Worm (Caenorhabditis elegans): ENCODE results near the gene srj-53.

Gene srj-53

ce11 chrV:676090-676489 lies 18.4 kb downstream of the srj-53 start:
- TF ChIP-seq unc-62 (GFP tag; optimal IDR thresholded peaks at IDR 0.05), result no peak

DNA sequence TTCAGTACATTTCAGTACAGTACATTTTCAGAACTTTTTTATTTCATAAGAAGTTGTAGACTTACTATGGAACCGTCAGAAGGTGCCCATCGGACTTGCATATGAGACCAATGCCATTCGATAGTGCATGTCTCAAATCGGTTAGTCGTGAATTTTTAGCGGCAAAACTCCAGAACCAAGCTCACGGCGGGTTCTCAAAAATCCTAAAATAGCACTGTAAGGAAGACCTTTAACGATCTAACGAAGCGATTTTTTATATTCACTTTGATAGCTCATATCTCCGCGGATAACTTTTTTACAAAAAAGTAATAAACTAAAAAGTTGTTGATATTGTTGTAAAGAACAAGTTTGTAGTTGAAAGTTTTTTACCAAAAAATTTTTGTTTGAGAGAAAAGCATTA lies 20.3 kb downstream of the srj-53 start, which contains the start of gene sru-25:
Gene sru-25, minus strand, starts transcription at position 101 of the 400 bp plus-strand sequence.
- TF ChIP-seq unc-62 (GFP tag; optimal IDR thresholded peaks at IDR 0.05), result no peak

ce11 chrV:671342-671741 lies 23.2 kb downstream of the srj-53 start, which contains the start of gene sru-24:
sru-24 (minus strand) TSS chrV:671442.
- TF ChIP-seq unc-62 (GFP tag; optimal IDR thresholded peaks at IDR 0.05), result no peak

DNA sequence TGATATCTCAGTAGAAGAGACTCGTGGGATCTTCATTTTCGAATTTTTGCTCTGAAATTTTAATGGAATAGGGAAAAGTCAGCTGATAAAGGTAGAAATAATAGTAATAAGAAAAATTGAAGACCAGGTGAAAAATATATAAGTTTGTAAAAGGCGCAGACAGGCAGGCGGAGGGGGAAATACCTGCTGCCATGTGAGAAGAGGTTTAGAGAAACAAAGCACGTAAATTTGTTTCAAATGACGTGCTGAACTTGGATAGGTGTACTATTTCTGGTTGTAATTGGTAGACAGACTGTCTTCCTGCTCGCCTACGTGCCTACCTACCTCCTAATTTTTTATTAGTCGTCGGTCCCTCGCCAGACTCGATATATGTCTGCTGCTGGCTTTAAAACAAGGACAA lies 27.1 kb downstream of the srj-53 start, which contains the start of gene nhr-180:
Gene nhr-180, minus strand, starts transcription at position 52 of the 400 bp plus-strand sequence.
- TF ChIP-seq unc-62 (GFP tag; optimal IDR thresholded peaks at IDR 0.05), result no peak

DNA sequence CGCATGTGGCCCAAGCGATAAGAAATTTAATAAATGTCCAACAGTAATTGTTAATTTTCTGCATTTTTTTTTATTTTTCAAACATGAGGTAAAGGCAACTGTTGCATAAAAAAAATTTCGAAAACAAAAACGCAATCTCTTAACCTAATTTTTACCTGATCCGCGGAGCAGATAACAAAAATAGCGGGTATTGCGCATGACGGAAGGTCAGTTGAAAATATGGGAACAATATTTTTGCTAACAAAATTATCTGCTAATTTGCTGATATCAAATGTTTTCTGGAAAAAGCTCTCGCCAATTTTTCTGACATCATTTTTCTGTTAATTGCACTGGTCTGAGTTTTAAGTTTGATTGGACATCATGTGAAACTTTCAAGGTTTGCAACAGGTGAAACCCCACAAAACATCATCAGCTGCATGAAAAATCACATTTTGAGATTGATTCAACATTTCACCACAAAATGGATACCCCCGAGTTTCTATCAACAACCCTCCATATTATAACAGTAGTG lies 30.1 kb downstream of the srj-53 start, which contains the start of the genes F31F4.11 and srh-266:
Gene F31F4.11, minus strand, starts transcription at position 101 of the 511 bp plus-strand sequence.
Gene srh-266, plus strand, starts transcription at position 461 of the 511 bp plus-strand sequence.
- no peak for TF ChIP-seq unc-62 (GFP tag; optimal IDR thresholded peaks at IDR 0.05)

- TF ChIP-seq unc-62 (GFP tag; optimal IDR thresholded peaks at IDR 0.05), result no peak
Measured at ce11 chrV:660210-660609, 34.3 kb downstream of the srj-53 start, which contains the start of gene F31F4.17. F31F4.17 (minus strand) TSS chrV:660310.

DNA sequence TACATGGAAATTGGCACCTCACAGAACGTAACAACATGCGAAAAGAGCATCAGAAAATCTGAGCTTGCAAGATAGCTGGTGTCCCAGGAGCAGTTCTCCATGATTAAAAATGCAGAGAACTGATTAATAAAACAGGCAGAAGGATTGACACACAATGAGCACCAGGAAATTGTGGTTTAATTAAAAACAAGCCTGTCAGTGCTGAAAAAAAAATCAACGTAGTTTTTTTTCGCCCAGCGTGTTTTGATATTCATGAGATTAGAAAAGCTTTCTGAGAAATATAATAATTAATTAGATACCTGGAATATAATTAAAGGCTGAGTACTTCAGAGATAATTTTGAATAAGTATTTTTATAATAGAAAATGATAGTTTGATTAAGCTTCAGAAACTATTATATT lies 36.8 kb downstream of the srj-53 start, which contains the start of gene srh-246:
Gene srh-246, minus strand, starts transcription at position 101 of the 400 bp plus-strand sequence.
- no peak for TF ChIP-seq unc-62 (GFP tag; optimal IDR thresholded peaks at IDR 0.05)

- TF ChIP-seq unc-62 (GFP tag; optimal IDR thresholded peaks at IDR 0.05), result no peak
Measured at ce11 chrV:655823-656222, 38.7 kb downstream of the srj-53 start, which contains the start of gene srh-245. srh-245 (minus strand) TSS chrV:655923.

DNA sequence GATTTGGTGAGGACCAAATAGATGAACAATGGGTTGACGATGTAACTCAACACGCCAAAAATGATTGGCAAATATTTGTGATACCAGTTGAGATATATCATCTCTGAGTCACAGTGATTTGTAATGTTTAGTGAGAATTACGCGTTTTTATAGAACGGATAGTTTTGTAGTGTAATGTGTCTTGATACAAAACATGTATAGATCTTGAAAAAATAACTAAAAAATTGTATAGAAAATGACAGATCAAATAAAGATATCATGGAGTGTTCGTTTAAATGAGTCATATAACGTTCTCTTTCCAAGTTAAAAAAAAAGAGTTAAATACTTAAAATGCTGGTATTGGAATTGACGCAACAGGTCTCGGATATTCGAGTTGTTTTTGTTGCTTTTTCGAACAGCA lies 40.1 kb downstream of the srj-53 start, which contains the start of gene srj-6:
Gene srj-6, minus strand, starts transcription at position 101 of the 400 bp plus-strand sequence.
- no peak for TF ChIP-seq unc-62 (GFP tag; optimal IDR thresholded peaks at IDR 0.05)

- TF ChIP-seq unc-62 (GFP tag; optimal IDR thresholded peaks at IDR 0.05), result no peak
Measured at ce11 chrV:652940-653339, 41.6 kb downstream of the srj-53 start, which contains the start of gene srj-5. srj-5 (minus strand) TSS chrV:653040.

ce11 chrV:646888-647287 lies 47.6 kb downstream of the srj-53 start, which contains the start of gene ugt-42:
ugt-42 (plus strand) TSS chrV:647188.
- no peak for TF ChIP-seq unc-62 (GFP tag; optimal IDR thresholded peaks at IDR 0.05)

DNA sequence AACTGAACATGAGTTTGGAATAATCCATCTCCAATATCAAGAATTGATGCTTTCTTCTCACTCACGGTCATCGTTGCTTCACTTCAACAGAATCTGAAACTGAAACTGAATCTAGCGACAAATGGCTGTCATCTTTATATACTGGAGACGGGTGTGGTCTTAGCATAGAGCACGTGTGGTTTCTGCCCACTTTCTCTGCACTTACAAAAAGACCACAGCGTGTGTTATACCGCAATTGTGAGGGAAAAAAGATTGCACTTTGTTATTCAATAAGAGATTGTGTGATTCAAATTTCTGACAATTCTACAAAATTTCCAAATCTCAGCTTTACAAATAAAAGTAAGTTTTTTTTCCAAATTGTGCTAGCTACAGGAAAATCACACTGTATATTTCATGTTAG lies 48.4 kb downstream of the srj-53 start, which contains the start of gene F48G7.12:
Gene F48G7.12, minus strand, starts transcription at position 101 of the 400 bp plus-strand sequence.
- no peak for TF ChIP-seq unc-62 (GFP tag; optimal IDR thresholded peaks at IDR 0.05)

Measured in whole organism, dauer.